Fruit fly (Drosophila melanogaster) whole organism, wandering third instar larva: Measurements from ENCODE around the gene CG17121.

ENCODE experiments used
- OdsH ChIP-seq: fragments of 200-800 bp; sonication (Bioruptor generic); optimal IDR thresholded peaks from 2 replicates; lab custom pipeline; 2016; ENCODE audit warnings: missing biosample characterization, mild to moderate bottlenecking, missing genetic modification characterization
- fru ChIP-seq: fragments of 200-800 bp; sonication (Bioruptor generic); optimal IDR thresholded peaks from 3 replicates; lab custom pipeline; 2016; ENCODE audit warnings: missing biosample characterization, mild to moderate bottlenecking, missing genetic modification characterization
- h ChIP-seq: fragments of 200-800 bp; sonication (Bioruptor generic); optimal IDR thresholded peaks from 3 replicates; lab custom pipeline; 2016; ENCODE audit warnings: missing biosample characterization, mild to moderate bottlenecking, missing genetic modification characterization
- pan ChIP-seq: fragments of >200 bp; optimal IDR thresholded peaks from 2 replicates; lab custom pipeline; 2017
- psq ChIP-seq: fragments of 200-800 bp; sonication (Bioruptor generic); optimal IDR thresholded peaks from 3 replicates; lab custom pipeline; 2017; ENCODE audit warnings: missing biosample characterization, mild to moderate bottlenecking, missing genetic modification characterization, moderate library complexity
- sv ChIP-seq: fragments of 200-800 bp; sonication (Bioruptor generic); optimal IDR thresholded peaks from 3 replicates; lab custom pipeline; 2016; ENCODE audit warnings: missing biosample characterization, missing genetic modification characterization
- tai ChIP-seq: sonication (Bioruptor generic); optimal IDR thresholded peaks from 2 replicates; lab custom pipeline; 2016; ENCODE audit warnings: missing biosample characterization, missing genetic modification characterization
- woc ChIP-seq: sonication (Bioruptor generic); optimal IDR thresholded peaks from 2 replicates; lab custom pipeline; 2016; ENCODE audit warnings: missing biosample characterization, mild to moderate bottlenecking, missing genetic modification characterization

dm6 chr3R:23081265-23081664 lies 33.3 kb upstream of the CG17121 start:
- no peak for TF ChIP-seq woc (GFP tag; lab: Kevin White, UChicago)
- no peak for TF ChIP-seq tai (GFP tag; lab: Kevin White, UChicago)
- TF ChIP-seq h = no peak
- no peak for TF ChIP-seq fru
- TF ChIP-seq pan = no peak
- no peak for TF ChIP-seq psq
- TF ChIP-seq OdsH (GFP tag; lab: Kevin White, UChicago) = no peak
- TF ChIP-seq sv (GFP tag; lab: Kevin White, UChicago) = no peak
